Worm (Caenorhabditis elegans) whole organism, L3 larva: ENCODE results near the gene irld-3.

Experiments used
- elt-3 ChIP-seq, 3 experiments: fragments of 150-350 bp in 1 of 3; sonication (generic microtip) in 2 of 3; optimal IDR thresholded peaks; 2 replicates in 2 of 3; 4 replicates in 1 of 3; lab custom pipeline; 2014 to 2017; ENCODE audit warnings: missing biosample characterization in 3 of 3, missing genetic modification characterization in 3 of 3
- fkh-10 ChIP-seq: sonication (generic microtip); optimal IDR thresholded peaks from 2 replicates; lab custom pipeline; 2017; ENCODE audit warnings: missing biosample characterization, missing genetic modification reagents, missing genetic modification characterization
- jun-1 ChIP-seq: fragments of 150-350 bp; optimal IDR thresholded peaks from 2 replicates; lab custom pipeline; 2014; ENCODE audit warnings: missing biosample characterization, missing genetic modification reagents, missing genetic modification characterization
- nhr-237 ChIP-seq: fragments of 150-350 bp; optimal IDR thresholded peaks from 2 replicates; lab custom pipeline; 2014; ENCODE audit warnings: missing biosample characterization, missing genetic modification characterization
- nhr-28 ChIP-seq: fragments of 150-350 bp; optimal IDR thresholded peaks from 2 replicates; lab custom pipeline; 2014; ENCODE audit warnings: missing biosample characterization, missing genetic modification characterization
- nhr-43 ChIP-seq: sonication (generic microtip); optimal IDR thresholded peaks from 2 replicates; lab custom pipeline; 2016; ENCODE audit warnings: mild to moderate bottlenecking, missing genetic modification characterization, missing compliant biosample characterization; ENCODE audit not compliant: poor library complexity, severe bottlenecking
- pha-4 ChIP-seq: fragments of 150-350 bp; optimal IDR thresholded peaks from 2 replicates; lab custom pipeline; 2014; ENCODE audit warnings: missing biosample characterization, missing genetic modification reagents, missing genetic modification characterization
- snpc-4 ChIP-seq: fragments of 150-350 bp; optimal IDR thresholded peaks from 2 replicates; lab custom pipeline; 2014; ENCODE audit warnings: missing biosample characterization, missing genetic modification characterization
- unc-39 ChIP-seq: sonication (generic microtip); optimal IDR thresholded peaks from 4 replicates; lab custom pipeline; 2017; ENCODE audit warnings: missing biosample characterization, missing genetic modification characterization
- unc-62 ChIP-seq: fragments of 150-350 bp; sonication (generic microtip); optimal IDR thresholded peaks from 4 replicates; lab custom pipeline; 2014; ENCODE audit warnings: missing biosample characterization, missing genetic modification reagents, missing genetic modification characterization

ce11 chrV:3171625-3172024 lies 33.2 kb upstream of the irld-3 start:
- TF ChIP-seq fkh-10 (GFP tag; lab: Kevin White, UChicago) = no peak
- TF ChIP-seq pha-4 = no peak
- TF ChIP-seq snpc-4 (tag; lab: Kevin White, UChicago) = no peak
- TF ChIP-seq jun-1 (tag; lab: Kevin White, UChicago) = no peak
- no peak for TF ChIP-seq nhr-43 (tag; lab: Kevin White, UChicago)
- no peak for TF ChIP-seq nhr-237 (tag; lab: Kevin White, UChicago)
- TF ChIP-seq elt-3 (tag; optimal IDR thresholded peaks at IDR 0.05; lab: Kevin White, UChicago) = no peak
- no peak for TF ChIP-seq unc-62 (GFP tag; lab: Kevin White, UChicago)
- no peak for TF ChIP-seq nhr-28 (tag; lab: Kevin White, UChicago)
- TF ChIP-seq unc-39 = no peak
